Worm (Caenorhabditis elegans): ENCODE results near the gene spat-2.

DNA sequence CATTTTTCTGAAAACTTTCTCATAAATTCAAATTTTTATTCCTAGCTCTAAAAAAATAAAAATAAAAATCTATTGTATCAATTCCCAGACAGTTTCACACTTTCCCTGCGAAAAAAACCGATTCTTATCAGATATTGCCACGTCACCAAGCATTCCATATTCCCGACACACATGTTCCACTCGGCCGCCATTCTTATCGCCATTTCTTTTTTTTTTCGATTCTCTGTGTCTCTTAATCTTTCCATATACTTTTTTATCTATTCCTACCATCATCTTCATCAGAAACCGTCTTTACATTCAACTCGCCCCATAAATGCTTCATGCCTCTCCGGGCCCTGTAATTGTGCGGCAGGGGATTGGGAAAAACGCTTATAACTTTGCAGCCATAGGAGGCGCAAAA lies 50.7 kb downstream of the spat-2 start:
- TF ChIP-seq blmp-1 (tag; optimal IDR thresholded peaks at IDR 0.05), result no peak
- no peak for TF ChIP-seq ces-1 (GFP tag; optimal IDR thresholded peaks at IDR 0.05)
- TF ChIP-seq unc-39 (tag; optimal IDR thresholded peaks at IDR 0.05), result no peak
- TF ChIP-seq ztf-11 (tag; optimal IDR thresholded peaks at IDR 0.05), result no peak
- no peak for TF ChIP-seq pha-4 (tag; optimal IDR thresholded peaks at IDR 0.05)
- TF ChIP-seq lin-32 (GFP tag; optimal IDR thresholded peaks at IDR 0.05), result no peak
- no peak for TF ChIP-seq mep-1 (tag; optimal IDR thresholded peaks at IDR 0.05)
- no peak for TF ChIP-seq nhr-12 (tag; optimal IDR thresholded peaks at IDR 0.05)
- no peak for TF ChIP-seq nhr-76 (tag; optimal IDR thresholded peaks at IDR 0.05)
- TF ChIP-seq nhr-28 (tag; optimal IDR thresholded peaks at IDR 0.05), result no peak
- TF ChIP-seq elt-3 (tag; optimal IDR thresholded peaks at IDR 0.05), result no peak
- no peak for TF ChIP-seq mab-5 (tag; optimal IDR thresholded peaks at IDR 0.05)
- TF ChIP-seq unc-120 (tag; optimal IDR thresholded peaks at IDR 0.05; ENCODE audit: poor library complexity, severe bottlenecking), result no peak

All from whole organism, mixed stage, embryonic.